Worm (Caenorhabditis elegans) whole organism, L4/young adult: ENCODE measurements around the gene fcd-2.

Experiments used
- dao-5 ChIP-seq: sonication (generic microtip); optimal IDR thresholded peaks from 2 replicates; lab custom pipeline; 2016; ENCODE audit warnings: missing genotype, missing genetic modification characterization, moderate library complexity, missing compliant biosample characterization
- him-1 ChIP-seq: sonication (generic microtip); optimal IDR thresholded peaks from 2 replicates; lab custom pipeline; 2016; ENCODE audit warnings: missing genotype, missing genetic modification reagents, missing genetic modification characterization, missing compliant biosample characterization

DNA sequence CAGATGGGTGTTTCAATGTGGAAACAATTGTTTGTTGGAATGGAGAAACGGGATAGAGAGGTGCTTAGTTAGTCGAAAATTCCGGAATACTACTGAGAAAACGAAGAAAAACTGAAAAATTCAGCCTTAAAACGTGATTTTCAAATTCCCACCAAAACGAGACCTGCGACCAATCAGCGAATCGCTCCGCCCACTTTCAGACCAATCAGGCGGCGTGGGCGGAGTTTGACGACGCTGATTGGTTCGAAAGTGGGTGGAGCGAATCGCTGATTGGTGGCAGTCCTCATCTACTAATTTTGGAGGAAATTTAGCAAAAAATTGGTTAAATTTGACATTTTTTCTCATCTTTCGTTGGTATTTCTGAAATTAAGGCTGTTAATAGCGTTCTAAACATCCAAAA lies 1.8 kb downstream of the fcd-2 start:
- TF ChIP-seq him-1 (tag; lab: Kevin White, UChicago) = no peak
- no peak for TF ChIP-seq dao-5 (tag; lab: Kevin White, UChicago)
